Worm (Caenorhabditis elegans) whole organism, L4 larva: ENCODE results near the gene C08B6.3.

Source experiments
- D1046.2 ChIP-seq: fragments of 200-800 bp; sonication (Bioruptor generic); IDR thresholded peaks from 2 replicates; pipeline ENCODE4 v1.3.6; 2022; ENCODE audit warnings: missing genetic modification characterization, missing compliant biosample characterization
- F37D6.2 ChIP-seq: sonication (generic microtip); optimal IDR thresholded peaks from 2 replicates; lab custom pipeline; 2016; ENCODE audit warnings: mild to moderate bottlenecking, missing genetic modification characterization, missing compliant biosample characterization
- F49E8.2 ChIP-seq: sonication (generic microtip); optimal IDR thresholded peaks from 2 replicates; lab custom pipeline; 2016; ENCODE audit warnings: missing compliant biosample characterization, mild to moderate bottlenecking, missing genetic modification characterization, borderline replicate concordance
- R02D3.7 ChIP-seq: fragments of 150-350 bp; sonication (generic microtip); optimal IDR thresholded peaks from 3 replicates; lab custom pipeline; 2014; ENCODE audit warnings: missing biosample characterization, missing genetic modification characterization
- T26A8.4 ChIP-seq: fragments of 200-800 bp; sonication (Bioruptor generic); IDR thresholded peaks from 2 replicates; pipeline ENCODE4 v1.3.6; 2022; ENCODE audit warnings: missing genetic modification characterization, missing compliant biosample characterization
- ZK337.2 ChIP-seq: fragments of 200-800 bp; sonication (Bioruptor generic); IDR thresholded peaks from 2 replicates; pipeline ENCODE4 v1.3.6; 2022; ENCODE audit warnings: missing genetic modification reagents, missing genetic modification characterization, missing compliant biosample characterization
- ZK546.5 ChIP-seq, 2 experiments: sonication (generic microtip); optimal IDR thresholded peaks; 2 replicates each; lab custom pipeline; 2017; ENCODE audit warnings: missing biosample characterization in 2 of 2, missing genetic modification characterization in 2 of 2
- aha-1 ChIP-seq: fragments of 150-350 bp; peaks from one replicate; lab custom pipeline; 2014; ENCODE audit warnings: missing biosample characterization, missing genetic modification characterization
- aly-2 ChIP-seq: sonication (generic microtip); optimal IDR thresholded peaks from 2 replicates; lab custom pipeline; 2018; ENCODE audit warnings: missing biosample characterization, missing genetic modification characterization
- ceh-82 ChIP-seq: sonication (generic microtip); optimal IDR thresholded peaks from 2 replicates; lab custom pipeline; 2017; ENCODE audit warnings: missing biosample characterization, missing genetic modification characterization
- cey-2 ChIP-seq: sonication (generic microtip); optimal IDR thresholded peaks from 3 replicates; lab custom pipeline; 2017; ENCODE audit warnings: missing genetic modification characterization, mild to moderate bottlenecking, missing compliant biosample characterization, antibody characterized with exemption, borderline replicate concordance; ENCODE audit not compliant: insufficient read depth
- daf-16 ChIP-seq, 3 experiments: sonication (generic microtip); optimal IDR thresholded peaks; 2 replicates each; lab custom pipeline; 2016 to 2017; ENCODE audit warnings: missing genetic modification characterization in 3 of 3, missing genetic modification reagents in 3 of 3, mild to moderate bottlenecking in 2 of 3, missing compliant biosample characterization in 2 of 3, missing biosample characterization in 1 of 3, moderate library complexity in 1 of 3
- daf-19 ChIP-seq: fragments of 200-800 bp; sonication (Bioruptor generic); conservative IDR thresholded peaks from 2 replicates; pipeline ENCODE4 v1.3.6; 2022; ENCODE audit warnings: missing genetic modification characterization, missing compliant biosample characterization
- dmd-6 ChIP-seq: fragments of 200-800 bp; sonication (Bioruptor generic); IDR thresholded peaks from 2 replicates; pipeline ENCODE4 v1.3.6; 2022; ENCODE audit warnings: missing genetic modification reagents, missing genetic modification characterization, missing compliant biosample characterization
- dmd-9 ChIP-seq: fragments of 200-800 bp; sonication (Bioruptor generic); IDR thresholded peaks from 2 replicates; pipeline ENCODE4 v1.3.6; 2022; ENCODE audit warnings: missing genetic modification reagents, missing genetic modification characterization, missing compliant biosample characterization
- dpl-1 ChIP-seq: fragments of 150-350 bp; optimal IDR thresholded peaks from 2 replicates; lab custom pipeline; 2014; ENCODE audit warnings: missing biosample characterization, missing genetic modification reagents, missing genetic modification characterization
- dve-1 ChIP-seq: sonication (generic microtip); optimal IDR thresholded peaks from 2 replicates; lab custom pipeline; 2017; ENCODE audit warnings: antibody characterized with exemption, mild to moderate bottlenecking, missing genetic modification characterization, missing compliant biosample characterization; ENCODE audit not compliant: insufficient read depth
- egl-43 ChIP-seq: fragments of 200-800 bp; sonication (Bioruptor generic); IDR thresholded peaks from 2 replicates; pipeline ENCODE4 v1.3.6; 2022; ENCODE audit warnings: missing genetic modification reagents, missing genetic modification characterization, missing compliant biosample characterization
- fkh-10 ChIP-seq: fragments of 150-350 bp; optimal IDR thresholded peaks from 2 replicates; lab custom pipeline; 2014; ENCODE audit warnings: missing biosample characterization, missing genetic modification reagents, missing genetic modification characterization
- fos-1 ChIP-seq: fragments of 150-350 bp; optimal IDR thresholded peaks from 2 replicates; lab custom pipeline; 2014; ENCODE audit warnings: missing biosample characterization, missing genetic modification characterization
- hlh-11 ChIP-seq: fragments of 200-800 bp; sonication (Bioruptor generic); optimal IDR thresholded peaks from 2 replicates; lab custom pipeline; 2018; ENCODE audit warnings: mild to moderate bottlenecking, missing genetic modification characterization, missing compliant biosample characterization
- lin-13 ChIP-seq: fragments of 150-350 bp; optimal IDR thresholded peaks from 2 replicates; lab custom pipeline; 2014; ENCODE audit warnings: missing biosample characterization, missing genetic modification reagents, missing genetic modification characterization
- lin-15B ChIP-seq: fragments of 150-350 bp; sonication (generic microtip); optimal IDR thresholded peaks from 3 replicates; lab custom pipeline; 2014; ENCODE audit warnings: missing biosample characterization, missing genetic modification characterization
- lin-29 ChIP-seq: fragments of 200-800 bp; sonication (Bioruptor generic); IDR thresholded peaks from 2 replicates; pipeline ENCODE4 v1.3.6; 2022; ENCODE audit warnings: missing genetic modification reagents, missing genetic modification characterization, missing compliant biosample characterization
- lin-38 ChIP-seq: fragments of 200-800 bp; sonication (Bioruptor generic); IDR thresholded peaks from 2 replicates; pipeline ENCODE4 v1.3.6; 2022; ENCODE audit warnings: missing genetic modification reagents, missing genetic modification characterization, missing compliant biosample characterization
- nhr-102 ChIP-seq: sonication (generic microtip); optimal IDR thresholded peaks from 2 replicates; lab custom pipeline; 2016; ENCODE audit warnings: mild to moderate bottlenecking, missing genetic modification characterization, moderate library complexity, missing compliant biosample characterization
- nhr-11 ChIP-seq: fragments of 150-350 bp; optimal IDR thresholded peaks from 2 replicates; lab custom pipeline; 2014; ENCODE audit warnings: missing biosample characterization, missing genetic modification characterization
- nhr-111 ChIP-seq: fragments of 200-800 bp; sonication (Bioruptor generic); optimal IDR thresholded peaks from 2 replicates; lab custom pipeline; 2018; ENCODE audit warnings: mild to moderate bottlenecking, missing genetic modification characterization, missing compliant biosample characterization
- nhr-25 ChIP-seq: sonication (generic microtip); optimal IDR thresholded peaks from 2 replicates; lab custom pipeline; 2017; ENCODE audit warnings: missing genetic modification characterization, mild to moderate bottlenecking, missing compliant biosample characterization, antibody characterized with exemption, moderate library complexity, borderline replicate concordance; ENCODE audit not compliant: insufficient read depth
- nhr-28 ChIP-seq: fragments of 150-350 bp; optimal IDR thresholded peaks from 2 replicates; lab custom pipeline; 2014; ENCODE audit warnings: missing biosample characterization, missing genetic modification characterization
- nhr-48 ChIP-seq: sonication (generic microtip); optimal IDR thresholded peaks from 2 replicates; lab custom pipeline; 2016; ENCODE audit warnings: mild to moderate bottlenecking, missing genetic modification characterization, missing compliant biosample characterization
- nhr-6 ChIP-seq: fragments of 150-350 bp; optimal IDR thresholded peaks from 2 replicates; lab custom pipeline; 2014; ENCODE audit warnings: missing biosample characterization, missing genetic modification characterization
- nhr-76 ChIP-seq: fragments of 150-350 bp; optimal IDR thresholded peaks from 2 replicates; lab custom pipeline; 2014; ENCODE audit warnings: missing biosample characterization, missing genetic modification characterization
- nhr-77 ChIP-seq: fragments of 150-350 bp; optimal IDR thresholded peaks from 2 replicates; lab custom pipeline; 2014; ENCODE audit warnings: missing biosample characterization, missing genetic modification characterization
- pha-4 ChIP-seq, 2 experiments: fragments of 150-350 bp in 1 of 2; fragments of 200-800 bp in 1 of 2; sonication (Bioruptor generic) in 1 of 2; IDR thresholded peaks in 1 of 2; optimal IDR thresholded peaks in 1 of 2; 2 replicates each; pipeline versions ENCODE4 v1.3.6 to Lab custom; 2014 to 2022; ENCODE audit warnings: missing genetic modification characterization in 2 of 2, missing genetic modification reagents in 2 of 2, missing biosample characterization in 1 of 2, missing compliant biosample characterization in 1 of 2
- php-3 ChIP-seq: fragments of 200-800 bp; sonication (Bioruptor generic); IDR thresholded peaks from 2 replicates; pipeline ENCODE4 v1.3.6; 2022; ENCODE audit warnings: missing genetic modification reagents, missing genetic modification characterization, missing compliant biosample characterization
- pqm-1 ChIP-seq: sonication (generic microtip); optimal IDR thresholded peaks from 2 replicates; lab custom pipeline; 2017; ENCODE audit warnings: missing biosample characterization, missing genetic modification characterization
- set-16 ChIP-seq: fragments of 200-800 bp; sonication (Bioruptor generic); IDR thresholded peaks from 2 replicates; pipeline ENCODE4 v1.3.6; 2022; ENCODE audit warnings: missing genetic modification reagents, missing genetic modification characterization, missing compliant biosample characterization
- skn-1 ChIP-seq: fragments of 150-350 bp; optimal IDR thresholded peaks from 2 replicates; lab custom pipeline; 2014; ENCODE audit warnings: missing biosample characterization, missing genetic modification characterization
- snpc-1.2 ChIP-seq: fragments of 200-800 bp; sonication (Bioruptor generic); IDR thresholded peaks from 2 replicates; pipeline ENCODE4 v1.3.6; 2022; ENCODE audit warnings: missing genetic modification reagents, missing genetic modification characterization, missing compliant biosample characterization
- snpc-4 ChIP-seq: fragments of 150-350 bp; optimal IDR thresholded peaks from 2 replicates; lab custom pipeline; 2014; ENCODE audit warnings: missing biosample characterization, missing genetic modification characterization
- tra-1 ChIP-seq: fragments of 200-800 bp; sonication (Bioruptor generic); IDR thresholded peaks from 2 replicates; pipeline ENCODE4 v1.3.6; 2022; ENCODE audit warnings: missing genetic modification reagents, missing genetic modification characterization, missing compliant biosample characterization
- zfp-3 ChIP-seq: fragments of 200-800 bp; sonication (Bioruptor generic); conservative IDR thresholded peaks from 2 replicates; pipeline ENCODE4 v1.3.6; 2022; ENCODE audit warnings: missing genetic modification reagents, missing genetic modification characterization, missing compliant biosample characterization
- zip-11 ChIP-seq: fragments of 200-800 bp; sonication (Bioruptor generic); IDR thresholded peaks from 2 replicates; pipeline ENCODE4 v1.3.6; 2022; ENCODE audit warnings: missing genetic modification characterization, missing compliant biosample characterization
- ztf-7 ChIP-seq: fragments of 150-350 bp; optimal IDR thresholded peaks from 2 replicates; lab custom pipeline; 2014; ENCODE audit warnings: missing biosample characterization, missing genetic modification characterization

The C08B6.3 gene

DNA sequence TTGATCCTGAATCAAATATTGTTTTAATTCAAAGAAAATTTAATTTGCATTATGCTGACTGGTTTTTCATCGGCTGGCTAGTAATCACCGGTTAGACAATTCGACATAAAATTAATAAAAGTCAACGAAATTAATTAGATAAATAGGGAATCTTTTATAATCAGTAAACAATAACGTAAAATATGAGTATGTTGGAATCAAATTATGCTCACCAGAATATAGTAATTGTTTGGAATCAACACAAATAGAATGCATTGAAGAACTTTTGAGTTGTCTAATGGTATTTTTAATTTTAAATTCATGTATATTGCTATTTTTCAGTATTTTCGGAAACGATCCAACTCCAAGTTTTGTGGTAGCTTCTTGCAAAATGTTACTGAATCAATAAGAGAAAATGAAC, 6.7 kb downstream of the C08B6.3 start, which contains the start of gene C08B6.2:
C08B6.2 (plus strand) TSS at position 301 of the 400 bp plus-strand sequence.
- TF ChIP-seq zip-11 (GFP tag; lab: Robert Waterston, UW) = no peak
- peak; percentile 44 for TF ChIP-seq aha-1

DNA sequence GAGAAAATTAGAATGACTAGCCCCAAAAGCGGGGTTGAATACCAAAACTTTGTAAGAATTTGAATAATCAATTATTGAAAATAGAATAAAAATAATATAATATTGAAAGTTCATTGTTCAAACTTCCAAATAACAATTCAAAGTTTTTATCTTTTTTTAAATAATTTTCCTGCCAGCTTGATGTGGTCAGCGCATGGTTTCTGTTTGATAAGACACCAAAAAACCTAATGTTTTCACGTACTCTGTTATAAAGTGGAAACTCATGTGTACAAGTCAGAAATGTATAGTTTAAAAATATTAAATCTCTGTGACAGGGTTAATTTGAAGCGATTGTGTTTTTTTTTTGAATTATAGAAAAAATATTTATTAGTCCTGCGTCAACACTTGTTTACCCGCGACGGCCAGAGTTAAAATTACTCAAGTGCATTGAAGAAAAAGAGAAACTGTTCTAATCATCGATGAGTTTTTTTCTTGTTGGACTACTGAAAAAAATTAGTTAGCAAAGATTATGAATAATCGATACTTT, 7.2 kb downstream of the C08B6.3 start, which contains the start of gene ugt-17:
ugt-17 (minus strand) TSS at position 180 of the 526 bp plus-strand sequence.
- no peak for TF ChIP-seq ceh-82 (tag; lab: Kevin White, UChicago)
- TF ChIP-seq nhr-76 (tag; lab: Kevin White, UChicago) = no peak
- TF ChIP-seq snpc-4 = no peak
- no peak for TF ChIP-seq cey-2 (tag; lab: Kevin White, UChicago)
- TF ChIP-seq nhr-28 = peak; percentile 65
- no peak for TF ChIP-seq lin-29
- no peak for TF ChIP-seq lin-13 (GFP tag; lab: Kevin White, UChicago)
- TF ChIP-seq php-3 = peak; percentile 60; the same call in 1 of the 2 replicates
- no peak for TF ChIP-seq nhr-6
- TF ChIP-seq lin-15B = no peak
- TF ChIP-seq nhr-111 (GFP tag; lab: Kevin White, UChicago) = no peak
- TF ChIP-seq F49E8.2 (tag; lab: Kevin White, UChicago) = no peak
- TF ChIP-seq F37D6.2 = no peak
- TF ChIP-seq daf-19 (GFP tag; lab: Robert Waterston, UW) = no peak
- peak; percentile 50 for TF ChIP-seq hlh-11 (tag; lab: Kevin White, UChicago)
- TF ChIP-seq set-16 = no peak
- no peak for TF ChIP-seq snpc-1.2 (GFP tag; lab: Robert Waterston, UW)
- TF ChIP-seq lin-38 (GFP tag; lab: Robert Waterston, UW) = no peak
- TF ChIP-seq fkh-10 (GFP tag; lab: Kevin White, UChicago) = no peak
- no peak for TF ChIP-seq ZK337.2 (GFP tag; lab: Robert Waterston, UW)
- TF ChIP-seq fos-1 (tag; lab: Kevin White, UChicago) = no peak
- no peak for TF ChIP-seq dpl-1 (GFP tag; lab: Kevin White, UChicago)
- peak; percentile 74 for TF ChIP-seq pqm-1
- no peak for TF ChIP-seq skn-1 (tag; lab: Kevin White, UChicago)
- no peak for TF ChIP-seq T26A8.4
- peak; percentile 61 for TF ChIP-seq nhr-77
- TF ChIP-seq aly-2 (tag; lab: Kevin White, UChicago) = no peak
- no peak for TF ChIP-seq daf-16 (GFP tag; optimal IDR thresholded peaks at IDR 0.05; lab: Kevin White, UChicago)
- TF ChIP-seq daf-16 (tag; optimal IDR thresholded peaks at IDR 0.05; lab: Kevin White, UChicago) = peak; percentile 91
- TF ChIP-seq tra-1 (GFP tag; lab: Robert Waterston, UW) = no peak
- peak; percentile 78 for TF ChIP-seq dmd-6 (GFP tag; lab: Robert Waterston, UW)
- TF ChIP-seq ZK546.5 (tag; optimal IDR thresholded peaks at IDR 0.05; lab: Kevin White, UChicago) = no peak
- TF ChIP-seq ztf-7 (tag; lab: Kevin White, UChicago) = no peak
- no peak for TF ChIP-seq R02D3.7 (tag; lab: Kevin White, UChicago)
- peak; percentile 70 for TF ChIP-seq dve-1 (tag; lab: Kevin White, UChicago)
- TF ChIP-seq zip-11 (GFP tag; lab: Robert Waterston, UW) = no peak
- TF ChIP-seq pha-4 (GFP tag; IDR thresholded peaks at IDR 0.05; lab: Robert Waterston, UW) = no peak
- TF ChIP-seq pha-4 (tag; optimal IDR thresholded peaks at IDR 0.05; lab: Kevin White, UChicago) = no peak
- TF ChIP-seq nhr-48 (tag; lab: Kevin White, UChicago) = no peak
- no peak for TF ChIP-seq nhr-11 (tag; lab: Kevin White, UChicago)
- no peak for TF ChIP-seq egl-43 (GFP tag; lab: Robert Waterston, UW)
- TF ChIP-seq zfp-3 (GFP tag; lab: Robert Waterston, UW) = no peak
- peak; percentile 7 for TF ChIP-seq nhr-102 (tag; lab: Kevin White, UChicago)
- TF ChIP-seq D1046.2 (GFP tag; lab: Robert Waterston, UW) = no peak
- TF ChIP-seq dmd-9 = no peak
- no peak for TF ChIP-seq nhr-25 (tag; lab: Kevin White, UChicago)
- TF ChIP-seq, all 104 proteins: peak for 9
